Fruit fly (Drosophila melanogaster) whole organism, wandering third instar larva: ENCODE data around the gene CG6481.

Source experiments
- Abd-B ChIP-seq: fragments of >200 bp; optimal IDR thresholded peaks from 2 replicates; lab custom pipeline; 2017; ENCODE audit warnings: missing biosample characterization, missing genetic modification characterization
- CG32264 ChIP-seq: fragments of 200-800 bp; sonication (Bioruptor generic); optimal IDR thresholded peaks from 2 replicates; lab custom pipeline; 2016; ENCODE audit warnings: missing biosample characterization, missing genetic modification characterization
- CG9705 ChIP-seq: fragments of 200-800 bp; sonication (Bioruptor generic); optimal IDR thresholded peaks from 2 replicates; lab custom pipeline; 2018; ENCODE audit warnings: missing biosample characterization, mild to moderate bottlenecking, missing genetic modification characterization
- CrebA ChIP-seq: fragments of 200-800 bp; sonication (Bioruptor generic); optimal IDR thresholded peaks from 2 replicates; lab custom pipeline; 2016; ENCODE audit warnings: missing biosample characterization, mild to moderate bottlenecking, missing genetic modification characterization, borderline replicate concordance
- Dfd ChIP-seq: fragments of >200 bp; optimal IDR thresholded peaks from 2 replicates; lab custom pipeline; 2017; ENCODE audit warnings: missing biosample characterization, missing genetic modification characterization
- Dif ChIP-seq: fragments of 200-275, 200-300 bp; sonication (Bioruptor generic); optimal IDR thresholded peaks from 2 replicates; lab custom pipeline; 2018; ENCODE audit warnings: missing biosample characterization, missing genetic modification characterization; ENCODE audit not compliant: partially characterized antibody
- GATAd ChIP-seq: sonication (Bioruptor generic); optimal IDR thresholded peaks from 2 replicates; lab custom pipeline; 2016; ENCODE audit warnings: missing biosample characterization, missing genetic modification characterization
- Hnf4 ChIP-seq: fragments of 200-800 bp; sonication (Bioruptor generic); optimal IDR thresholded peaks from 2 replicates; lab custom pipeline; 2016; ENCODE audit warnings: missing biosample characterization, mild to moderate bottlenecking, missing genetic modification characterization
- Hr78 ChIP-seq: fragments of >200 bp; optimal IDR thresholded peaks from 2 replicates; lab custom pipeline; 2017; ENCODE audit warnings: missing biosample characterization, missing genetic modification characterization
- Hr83 ChIP-seq: fragments of 200-300 bp; sonication (Bioruptor generic); optimal IDR thresholded peaks from 2 replicates; lab custom pipeline; 2016; ENCODE audit warnings: missing biosample characterization, mild to moderate bottlenecking, missing genetic modification characterization, moderate library complexity; ENCODE audit not compliant: poor library complexity, severe bottlenecking
- Jra ChIP-seq: sonication (Bioruptor generic); optimal IDR thresholded peaks from 2 replicates; lab custom pipeline; 2016; ENCODE audit warnings: missing biosample characterization, missing genetic modification characterization
- Mio ChIP-seq: sonication (Bioruptor generic); optimal IDR thresholded peaks from 2 replicates; lab custom pipeline; 2016; ENCODE audit warnings: missing biosample characterization, missing genetic modification characterization
- Myc ChIP-seq: fragments of >200 bp; optimal IDR thresholded peaks from 2 replicates; lab custom pipeline; 2017
- N ChIP-seq: fragments of >200 bp; optimal IDR thresholded peaks from 2 replicates; lab custom pipeline; 2018; ENCODE audit warnings: missing biosample characterization, missing external identifiers, missing genetic modification characterization
- OdsH ChIP-seq: fragments of 200-800 bp; sonication (Bioruptor generic); optimal IDR thresholded peaks from 2 replicates; lab custom pipeline; 2016; ENCODE audit warnings: missing biosample characterization, mild to moderate bottlenecking, missing genetic modification characterization
- Rel ChIP-seq, 2 experiments: fragments of 200-800 bp; sonication (Bioruptor generic) in 1 of 2; optimal IDR thresholded peaks; 2 replicates in 1 of 2; 3 replicates in 1 of 2; lab custom pipeline; 2016 to 2019; ENCODE audit warnings: mild to moderate bottlenecking in 2 of 2, missing biosample characterization in 2 of 2, missing genetic modification characterization in 2 of 2, moderate library complexity in 1 of 2
- Sp1 ChIP-seq: fragments of 200-800 bp; sonication (Bioruptor generic); optimal IDR thresholded peaks from 3 replicates; lab custom pipeline; 2019; ENCODE audit warnings: missing biosample characterization, mild to moderate bottlenecking, missing genetic modification characterization, moderate library complexity
- Vsx2 ChIP-seq: fragments of 200-300, 225-300 bp; sonication (Bioruptor generic); optimal IDR thresholded peaks from 2 replicates; lab custom pipeline; 2018; ENCODE audit warnings: missing biosample characterization, missing genetic modification characterization; ENCODE audit not compliant: partially characterized antibody
- br ChIP-seq: fragments of 200-800 bp; sonication (Bioruptor generic); optimal IDR thresholded peaks from 2 replicates; lab custom pipeline; 2016; ENCODE audit warnings: missing biosample characterization, missing genetic modification characterization
- brk ChIP-seq: fragments of 200-800 bp; sonication (Bioruptor generic); optimal IDR thresholded peaks from 2 replicates; lab custom pipeline; 2016; ENCODE audit warnings: missing biosample characterization, mild to moderate bottlenecking, missing genetic modification characterization
- dl ChIP-seq, 2 experiments: fragments of 175-275, 200-275 bp in 1 of 2; fragments of 200-275 bp in 1 of 2; sonication (Bioruptor generic); optimal IDR thresholded peaks; lab custom pipeline; 2018; ENCODE audit warnings: mild to moderate bottlenecking in 2 of 2, missing biosample characterization in 2 of 2, missing genetic modification characterization in 2 of 2, moderate library complexity in 2 of 2; ENCODE audit not compliant: partially characterized antibody in 2 of 2, insufficient read depth in 1 of 2
- dmrt93B ChIP-seq: fragments of 200-800 bp; sonication (Bioruptor generic); optimal IDR thresholded peaks from 2 replicates; lab custom pipeline; 2018; ENCODE audit warnings: missing biosample characterization, mild to moderate bottlenecking, missing genetic modification characterization
- dsf ChIP-seq: sonication (Bioruptor generic); optimal IDR thresholded peaks from 2 replicates; lab custom pipeline; 2016; ENCODE audit warnings: missing biosample characterization, missing genetic modification characterization, borderline replicate concordance
- ey ChIP-seq: fragments of 200-800 bp; sonication (Bioruptor generic); optimal IDR thresholded peaks from 2 replicates; lab custom pipeline; 2016; ENCODE audit warnings: missing biosample characterization, missing genetic modification characterization
- foxo ChIP-seq, 2 experiments: fragments of 200-800 bp; sonication (Bioruptor generic); optimal IDR thresholded peaks; 2 replicates in 1 of 2; 3 replicates in 1 of 2; lab custom pipeline; 2016 to 2017; ENCODE audit warnings: missing biosample characterization in 2 of 2, missing genetic modification characterization in 2 of 2
- fru ChIP-seq: fragments of 200-800 bp; sonication (Bioruptor generic); optimal IDR thresholded peaks from 3 replicates; lab custom pipeline; 2016; ENCODE audit warnings: missing biosample characterization, mild to moderate bottlenecking, missing genetic modification characterization
- h ChIP-seq: fragments of 200-800 bp; sonication (Bioruptor generic); optimal IDR thresholded peaks from 3 replicates; lab custom pipeline; 2016; ENCODE audit warnings: missing biosample characterization, mild to moderate bottlenecking, missing genetic modification characterization
- jim ChIP-seq: fragments of 175-275, 200-325 bp; sonication (Bioruptor generic); optimal IDR thresholded peaks from 2 replicates; lab custom pipeline; 2016; ENCODE audit warnings: missing biosample characterization, mild to moderate bottlenecking, missing genetic modification characterization
- lola ChIP-seq: fragments of >200 bp; optimal IDR thresholded peaks from 2 replicates; lab custom pipeline; 2017; ENCODE audit warnings: missing biosample characterization, missing genetic modification characterization
- pan ChIP-seq: fragments of >200 bp; optimal IDR thresholded peaks from 2 replicates; lab custom pipeline; 2017
- psq ChIP-seq: fragments of 200-800 bp; sonication (Bioruptor generic); optimal IDR thresholded peaks from 3 replicates; lab custom pipeline; 2017; ENCODE audit warnings: missing biosample characterization, mild to moderate bottlenecking, missing genetic modification characterization, moderate library complexity
- rgr ChIP-seq: fragments of 200-800 bp; sonication (Bioruptor generic); optimal IDR thresholded peaks from 3 replicates; lab custom pipeline; 2016; ENCODE audit warnings: missing biosample characterization, mild to moderate bottlenecking, missing genetic modification characterization
- sage ChIP-seq: fragments of 200-800 bp; sonication (Bioruptor generic); optimal IDR thresholded peaks from 2 replicates; lab custom pipeline; 2016; ENCODE audit warnings: missing biosample characterization, mild to moderate bottlenecking, missing genetic modification characterization
- sv ChIP-seq: fragments of 200-800 bp; sonication (Bioruptor generic); optimal IDR thresholded peaks from 3 replicates; lab custom pipeline; 2016; ENCODE audit warnings: missing biosample characterization, missing genetic modification characterization
- tai ChIP-seq: sonication (Bioruptor generic); optimal IDR thresholded peaks from 2 replicates; lab custom pipeline; 2016; ENCODE audit warnings: missing biosample characterization, missing genetic modification characterization
- usp ChIP-seq: fragments of >200 bp; optimal IDR thresholded peaks from 2 replicates; lab custom pipeline; 2017; ENCODE audit warnings: missing biosample characterization, missing genetic modification characterization
- woc ChIP-seq: sonication (Bioruptor generic); optimal IDR thresholded peaks from 2 replicates; lab custom pipeline; 2016; ENCODE audit warnings: missing biosample characterization, mild to moderate bottlenecking, missing genetic modification characterization

The CG6481 gene

dm6 chrX:18489509-18489908 lies 32.7 kb downstream of the CG6481 start, which contains the start of gene CG15046:
Gene CG15046, minus strand, starts transcription at chrX:18489620.
- TF ChIP-seq Dif (GFP tag; lab: Kevin White, UChicago) = peak; percentile 61
- TF ChIP-seq jim (GFP tag; lab: Kevin White, UChicago) = no peak
- peak; percentile 29 for TF ChIP-seq Vsx2 (GFP tag; lab: Kevin White, UChicago)
- TF ChIP-seq Rel (GFP tag; optimal IDR thresholded peaks at IDR 0.05; lab: Kevin White, UChicago) = no peak
- TF ChIP-seq Rel (tag; optimal IDR thresholded peaks at IDR 0.05; lab: Kevin White, UChicago) = peak; percentile 38
- TF ChIP-seq dl (GFP tag; optimal IDR thresholded peaks at IDR 0.05; lab: Kevin White, UChicago; ENCODE audit: insufficient read depth in 1 of 2, partially characterized antibody in 2 of 2) = peak; percentile 72 to 73
- TF ChIP-seq CG9705 (GFP tag; lab: Kevin White, UChicago) = no peak

DNA sequence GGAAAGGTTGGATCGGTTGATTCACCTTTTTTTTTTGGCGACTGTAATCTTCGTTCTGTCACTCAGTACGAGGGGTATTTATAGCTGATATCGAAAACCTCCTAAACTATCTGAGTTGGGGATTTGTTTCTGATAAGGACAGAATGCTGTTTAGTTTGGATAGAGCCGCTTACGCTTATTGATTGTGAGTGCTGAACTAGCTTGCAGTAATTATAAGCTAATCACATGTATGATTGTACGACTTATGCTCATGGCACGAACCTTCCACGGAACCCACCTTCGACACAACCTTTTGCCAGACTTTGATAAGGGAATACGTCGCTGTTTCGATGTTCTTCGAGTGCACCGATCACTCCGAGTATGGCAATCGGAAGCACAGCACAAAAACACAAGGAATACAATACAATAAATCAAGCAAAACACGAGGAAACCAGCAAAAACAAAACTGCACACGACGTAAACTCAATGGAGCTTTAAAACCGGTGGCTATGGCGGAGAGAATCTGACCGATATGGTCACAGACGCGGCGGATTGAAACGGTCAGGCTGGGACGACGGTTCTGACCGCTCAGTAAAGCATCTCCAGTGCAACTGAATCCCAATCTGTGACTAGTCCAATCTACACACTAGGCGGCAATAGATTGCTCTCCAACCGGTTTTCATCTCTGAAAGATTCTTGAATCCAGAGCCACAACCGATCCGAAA lies 35.7 kb downstream of the CG6481 start, which contains the start of gene psh:
psh (minus strand) TSS at position 566 of the 704 bp plus-strand sequence.
- TF ChIP-seq Mio (GFP tag; lab: Kevin White, UChicago) (no peak), h (GFP tag; lab: Kevin White, UChicago) (no peak), foxo (GFP tag; optimal IDR thresholded peaks at IDR 0.05; lab: Kevin White, UChicago) (peak in 1 of 2 experiments; percentile 19)
- TF ChIP-seq, all 38 proteins: peak for 1

- TF ChIP-seq Hr78 (GFP tag; lab: Kevin White, UChicago) = no peak
- peak; percentile 79 for TF ChIP-seq Vsx2 (GFP tag; lab: Kevin White, UChicago)
- TF ChIP-seq fru (GFP tag; lab: Kevin White, UChicago) = peak; percentile 45
- TF ChIP-seq Hr83 (GFP tag; lab: Kevin White, UChicago) = peak; percentile 12
- no peak for TF ChIP-seq ey (GFP tag; lab: Kevin White, UChicago)
- TF ChIP-seq Sp1 (GFP tag; lab: Kevin White, UChicago) = peak; percentile 69
- TF ChIP-seq Jra = no peak
- TF ChIP-seq sv (GFP tag; lab: Kevin White, UChicago) = no peak
- no peak for TF ChIP-seq Dfd (GFP tag; lab: Kevin White, UChicago)
- no peak for TF ChIP-seq psq
- no peak for TF ChIP-seq rgr (GFP tag; lab: Kevin White, UChicago)
- TF ChIP-seq CG32264 (GFP tag; lab: Kevin White, UChicago) = no peak
- TF ChIP-seq dl (GFP tag; optimal IDR thresholded peaks at IDR 0.05; lab: Kevin White, UChicago; ENCODE audit: insufficient read depth in 1 of 2, partially characterized antibody in 2 of 2) = peak in 1 of 2 experiments; percentile 12
- TF ChIP-seq brk (GFP tag; lab: Kevin White, UChicago) = no peak
- peak; percentile 53 for TF ChIP-seq br (GFP tag; lab: Kevin White, UChicago)
- TF ChIP-seq Mio (GFP tag; lab: Kevin White, UChicago) = no peak
- TF ChIP-seq dmrt93B = no peak
- TF ChIP-seq Dif (GFP tag; lab: Kevin White, UChicago) = peak; percentile 78
- no peak for TF ChIP-seq Rel (GFP tag; optimal IDR thresholded peaks at IDR 0.05; lab: Kevin White, UChicago)
- TF ChIP-seq Rel (tag; optimal IDR thresholded peaks at IDR 0.05; lab: Kevin White, UChicago) = peak; percentile 89
- TF ChIP-seq Hnf4 = peak; percentile 19
- TF ChIP-seq CG9705 (GFP tag; lab: Kevin White, UChicago) = no peak
- no peak for TF ChIP-seq sage
- no peak for TF ChIP-seq N (GFP tag; lab: Kevin White, UChicago)
- no peak for TF ChIP-seq usp (GFP tag; lab: Kevin White, UChicago)
- peak; percentile 31 for TF ChIP-seq h (GFP tag; lab: Kevin White, UChicago)
- no peak for TF ChIP-seq dsf (GFP tag; lab: Kevin White, UChicago)
- no peak for TF ChIP-seq lola
- no peak for TF ChIP-seq Myc
- TF ChIP-seq Abd-B = no peak
- TF ChIP-seq tai = no peak
- TF ChIP-seq GATAd = no peak
- TF ChIP-seq OdsH (GFP tag; lab: Kevin White, UChicago) = no peak
- TF ChIP-seq pan (lab: Kevin White, UChicago) = no peak
- TF ChIP-seq foxo (GFP tag; optimal IDR thresholded peaks at IDR 0.05; lab: Kevin White, UChicago) = no peak
- TF ChIP-seq CrebA (GFP tag; lab: Kevin White, UChicago) = no peak
- no peak for TF ChIP-seq jim (GFP tag; lab: Kevin White, UChicago)
- peak; percentile 82 for TF ChIP-seq woc (GFP tag; lab: Kevin White, UChicago)
Measured at dm6 chrX:18483261-18484218, 38.7 kb downstream of the CG6481 start, which contains the start of gene Hayan. Gene Hayan, minus strand, starts transcription at chrX:18483772.
